Worm (Caenorhabditis elegans): ENCODE results near the gene acbp-6.

- TF ChIP-seq nhr-76 (tag; optimal IDR thresholded peaks at IDR 0.05) (no peak), attf-4 (tag; optimal IDR thresholded peaks at IDR 0.05) (no peak), snpc-4 (tag; optimal IDR thresholded peaks at IDR 0.05) (peak; percentile 27), unc-39 (tag; optimal IDR thresholded peaks at IDR 0.05) (no peak), lin-39 (tag; optimal IDR thresholded peaks at IDR 0.05) (no peak), lin-15B (tag; optimal IDR thresholded peaks at IDR 0.05) (peak; percentile 38), F49E8.2 (tag; optimal IDR thresholded peaks at IDR 0.05; ENCODE audit: borderline replicate concordance) (peak; percentile 42)
Observed at ce11 chrII:11980110-11980509, 6.6 kb upstream of the acbp-6 start.

All from whole organism, L4 larva.